Worm (Caenorhabditis elegans): ENCODE data around the gene npr-21.

Gene npr-21

DNA sequence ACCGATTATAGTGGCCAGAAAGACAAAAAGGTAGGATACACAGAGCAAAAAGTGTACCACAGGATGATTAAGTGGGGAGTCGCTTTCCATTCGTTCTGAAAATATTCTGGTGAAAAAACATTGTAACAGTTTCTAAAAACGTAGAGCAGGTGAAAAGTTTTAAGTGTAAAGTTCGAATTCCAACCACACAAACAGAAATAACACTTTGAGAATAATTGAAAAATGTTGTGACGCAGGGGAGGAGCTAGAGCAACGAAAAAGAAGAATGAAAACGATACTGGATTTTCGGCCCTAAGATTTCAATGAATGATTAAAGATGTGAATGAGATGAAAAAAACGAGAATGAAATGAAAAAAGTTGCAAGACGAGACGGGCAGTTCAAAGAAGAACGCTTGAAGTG is at the start of gene npr-21:
Gene npr-21, minus strand, starts transcription at position 101 of the 400 bp plus-strand sequence.
- TF ChIP-seq zip-8 (tag; optimal IDR thresholded peaks at IDR 0.05) = no peak
- no peak for TF ChIP-seq ceh-43 (GFP tag; optimal IDR thresholded peaks at IDR 0.05)
- TF ChIP-seq ces-1 (GFP tag; optimal IDR thresholded peaks at IDR 0.05) = no peak
- TF ChIP-seq nhr-76 (tag; optimal IDR thresholded peaks at IDR 0.05) = no peak
- TF ChIP-seq unc-120 (tag; optimal IDR thresholded peaks at IDR 0.05; ENCODE audit: poor library complexity, severe bottlenecking) = no peak
- TF ChIP-seq mls-2 (tag; optimal IDR thresholded peaks at IDR 0.05) = no peak
- no peak for TF ChIP-seq nhr-237 (tag; optimal IDR thresholded peaks at IDR 0.05)
- no peak for TF ChIP-seq bed-3 (GFP tag; optimal IDR thresholded peaks at IDR 0.05)
- no peak for TF ChIP-seq flh-1 (GFP tag; optimal IDR thresholded peaks at IDR 0.05)
- TF ChIP-seq sptf-1 (tag; optimal IDR thresholded peaks at IDR 0.05) = no peak
- TF ChIP-seq sem-2 (GFP tag; optimal IDR thresholded peaks at IDR 0.05) = no peak
- no peak for TF ChIP-seq lin-13 (tag; optimal IDR thresholded peaks at IDR 0.05)
- TF ChIP-seq lin-32 (GFP tag; optimal IDR thresholded peaks at IDR 0.05) = no peak
- TF ChIP-seq unc-39 (tag; optimal IDR thresholded peaks at IDR 0.05) = no peak
- TF ChIP-seq elt-1 (tag; optimal IDR thresholded peaks at IDR 0.05; ENCODE audit: borderline replicate concordance, insufficient read depth) = no peak
- TF ChIP-seq ceh-83 (GFP tag; optimal IDR thresholded peaks at IDR 0.05) = no peak
- no peak for TF ChIP-seq elt-3 (tag; optimal IDR thresholded peaks at IDR 0.05)
- no peak for TF ChIP-seq pha-4 (tag; optimal IDR thresholded peaks at IDR 0.05)
- TF ChIP-seq lsy-2 (tag; optimal IDR thresholded peaks at IDR 0.05) = no peak

DNA sequence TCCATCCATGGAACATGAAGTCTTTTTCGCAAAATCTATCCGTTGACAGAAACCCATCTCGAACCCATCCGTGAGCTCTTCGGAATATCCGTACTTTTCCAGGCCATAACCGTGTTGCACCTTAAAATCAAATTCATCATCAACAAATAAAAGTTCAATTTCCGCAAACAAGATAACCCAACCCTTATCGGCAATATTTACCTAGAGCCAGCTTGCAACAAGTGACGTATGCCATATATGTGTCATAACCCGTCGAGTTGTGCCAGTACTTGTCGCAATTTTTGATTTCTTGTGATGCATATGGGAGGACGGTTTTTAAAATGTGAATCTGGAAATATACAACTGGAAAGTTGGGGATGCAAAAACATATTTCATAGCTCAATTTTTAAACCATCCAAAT is 48.1 kb upstream of the npr-21 start:
- TF ChIP-seq mls-2 (tag; optimal IDR thresholded peaks at IDR 0.05) (no peak), unc-39 (tag; optimal IDR thresholded peaks at IDR 0.05) (no peak), cnd-1 (tag; optimal IDR thresholded peaks at IDR 0.05) (no peak), ztf-11 (tag; optimal IDR thresholded peaks at IDR 0.05) (no peak), ham-2 (GFP tag; optimal IDR thresholded peaks at IDR 0.05) (no peak), pha-4 (tag; optimal IDR thresholded peaks at IDR 0.05) (no peak), nhr-28 (tag; optimal IDR thresholded peaks at IDR 0.05) (no peak), elt-1 (tag; optimal IDR thresholded peaks at IDR 0.05; ENCODE audit: borderline replicate concordance, insufficient read depth) (no peak), lin-13 (tag; optimal IDR thresholded peaks at IDR 0.05) (no peak), sem-2 (GFP tag; optimal IDR thresholded peaks at IDR 0.05) (no peak), M03D4.4 (tag; optimal IDR thresholded peaks at IDR 0.05) (no peak), unc-62 (GFP tag; optimal IDR thresholded peaks at IDR 0.05) (no peak), drap-1 (GFP tag; optimal IDR thresholded peaks at IDR 0.05) (no peak), lsy-2 (tag; optimal IDR thresholded peaks at IDR 0.05) (no peak), snpc-4 (tag; optimal IDR thresholded peaks at IDR 0.05) (no peak), ceh-43 (GFP tag; optimal IDR thresholded peaks at IDR 0.05) (no peak), hlh-1 (tag; optimal IDR thresholded peaks at IDR 0.05) (no peak), nhr-76 (tag; optimal IDR thresholded peaks at IDR 0.05) (no peak), tbx-8 (GFP tag; optimal IDR thresholded peaks at IDR 0.05) (no peak)

DNA sequence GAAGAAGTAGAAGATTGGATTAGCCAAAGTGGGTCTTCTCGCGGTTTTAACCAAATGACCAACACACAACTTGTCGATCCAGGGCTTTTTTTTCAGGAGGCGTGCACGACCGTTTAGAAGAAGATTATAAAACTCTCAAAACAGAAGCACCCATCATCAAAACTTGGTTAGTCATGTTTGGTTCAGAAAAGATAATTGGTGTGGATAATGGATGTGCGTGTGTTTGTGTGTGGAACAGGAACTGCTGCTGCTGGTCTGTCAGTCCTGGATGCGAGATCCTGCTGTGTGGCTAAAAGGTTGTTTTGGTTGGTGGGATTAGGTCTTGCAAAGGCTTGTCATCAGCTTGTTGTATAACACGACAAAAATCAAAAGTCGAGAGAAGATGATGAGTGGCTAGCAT is 45.6 kb upstream of the npr-21 start:
- TF ChIP-seq mab-5 (tag; optimal IDR thresholded peaks at IDR 0.05) = no peak
- TF ChIP-seq elt-3 (tag; optimal IDR thresholded peaks at IDR 0.05) = no peak
- TF ChIP-seq cnd-1 (tag; optimal IDR thresholded peaks at IDR 0.05) = no peak
- TF ChIP-seq tbx-8 (GFP tag; optimal IDR thresholded peaks at IDR 0.05) = no peak
- no peak for TF ChIP-seq ces-1 (GFP tag; optimal IDR thresholded peaks at IDR 0.05)
- TF ChIP-seq sptf-1 (tag; optimal IDR thresholded peaks at IDR 0.05) = no peak
- TF ChIP-seq mep-1 (tag; optimal IDR thresholded peaks at IDR 0.05) = no peak
- TF ChIP-seq lin-32 (GFP tag; optimal IDR thresholded peaks at IDR 0.05) = no peak
- TF ChIP-seq ceh-43 (GFP tag; optimal IDR thresholded peaks at IDR 0.05) = no peak
- no peak for TF ChIP-seq lin-13 (tag; optimal IDR thresholded peaks at IDR 0.05)
- TF ChIP-seq nhr-28 (tag; optimal IDR thresholded peaks at IDR 0.05) = no peak
- TF ChIP-seq flh-1 (GFP tag; optimal IDR thresholded peaks at IDR 0.05) = no peak
- TF ChIP-seq nhr-2 (tag; optimal IDR thresholded peaks at IDR 0.05) = no peak
- TF ChIP-seq unc-120 (tag; optimal IDR thresholded peaks at IDR 0.05; ENCODE audit: poor library complexity, severe bottlenecking) = no peak
- TF ChIP-seq zip-8 (tag; optimal IDR thresholded peaks at IDR 0.05) = no peak

- TF ChIP-seq nhr-12 (tag; optimal IDR thresholded peaks at IDR 0.05) (no peak), ham-2 (GFP tag; optimal IDR thresholded peaks at IDR 0.05) (no peak), mep-1 (tag; optimal IDR thresholded peaks at IDR 0.05) (no peak), unc-39 (tag; optimal IDR thresholded peaks at IDR 0.05) (no peak), bed-3 (GFP tag; optimal IDR thresholded peaks at IDR 0.05) (no peak), mls-2 (tag; optimal IDR thresholded peaks at IDR 0.05) (no peak)
Observed at ce11 chrX:17197824-17198223, 40.1 kb upstream of the npr-21 start.
